Worm (Caenorhabditis elegans) whole organism, L2 larva: Measurements from ENCODE around the gene T01H3.3.
A peak's percentile ranks its signal among the peaks of the same experiment; 100 is the strongest.

ENCODE experiments used
- C34F6.9 ChIP-seq: fragments of 150-350 bp; optimal IDR thresholded peaks from 2 replicates; lab custom pipeline; 2014; ENCODE audit warnings: missing biosample characterization, missing genetic modification characterization
- F13H6.1 ChIP-seq: sonication (generic microtip); optimal IDR thresholded peaks from 2 replicates; lab custom pipeline; 2016; ENCODE audit warnings: missing genetic modification characterization, missing compliant biosample characterization
- R02D3.7 ChIP-seq: fragments of 150-350 bp; optimal IDR thresholded peaks from 2 replicates; lab custom pipeline; 2014; ENCODE audit warnings: missing biosample characterization, missing genetic modification characterization
- ZK546.5 ChIP-seq: sonication (generic microtip); optimal IDR thresholded peaks from 2 replicates; lab custom pipeline; 2017; ENCODE audit warnings: missing biosample characterization, missing genetic modification characterization
- aly-2 ChIP-seq: fragments of 150-350 bp; optimal IDR thresholded peaks from 2 replicates; lab custom pipeline; 2014; ENCODE audit warnings: missing biosample characterization, missing genetic modification characterization
- ama-1 ChIP-seq: fragments of 150-350 bp; optimal IDR thresholded peaks from 2 replicates; lab custom pipeline; 2018; ENCODE audit warnings: inconsistent platforms
- ceh-16 ChIP-seq: fragments of 150-350 bp; optimal IDR thresholded peaks from 2 replicates; lab custom pipeline; 2014; ENCODE audit warnings: missing biosample characterization, missing genetic modification characterization
- ceh-82 ChIP-seq: fragments of 150-350 bp; optimal IDR thresholded peaks from 2 replicates; lab custom pipeline; 2014; ENCODE audit warnings: missing biosample characterization, missing genetic modification characterization
- crh-2 ChIP-seq: sonication (generic microtip); optimal IDR thresholded peaks from 2 replicates; lab custom pipeline; 2017; ENCODE audit warnings: missing biosample characterization, missing genetic modification characterization
- egl-27 ChIP-seq: sonication (generic microtip); optimal IDR thresholded peaks from 3 replicates; lab custom pipeline; 2017; ENCODE audit warnings: missing biosample characterization, missing genetic modification reagents, missing genetic modification characterization
- elt-3 ChIP-seq: sonication (generic microtip); optimal IDR thresholded peaks from 2 replicates; lab custom pipeline; 2017; ENCODE audit warnings: missing biosample characterization, missing genetic modification characterization
- fos-1 ChIP-seq: fragments of 150-350 bp; optimal IDR thresholded peaks from 2 replicates; lab custom pipeline; 2014; ENCODE audit warnings: missing biosample characterization, missing genetic modification characterization
- gmeb-1 ChIP-seq: fragments of 150-350 bp; optimal IDR thresholded peaks from 2 replicates; lab custom pipeline; 2014; ENCODE audit warnings: missing biosample characterization, missing genetic modification characterization
- lin-11 ChIP-seq: fragments of 150-350 bp; sonication (generic microtip); optimal IDR thresholded peaks from 2 replicates; lab custom pipeline; 2014; ENCODE audit warnings: missing biosample characterization, missing genetic modification characterization, inconsistent platforms, mixed read lengths
- lin-13 ChIP-seq: fragments of 150-350 bp; optimal IDR thresholded peaks from 2 replicates; lab custom pipeline; 2014; ENCODE audit warnings: missing biosample characterization, missing genetic modification reagents, missing genetic modification characterization
- lin-39 ChIP-seq: fragments of 150-350 bp; optimal IDR thresholded peaks from 2 replicates; lab custom pipeline; 2014; ENCODE audit warnings: missing biosample characterization, missing genetic modification reagents, missing genetic modification characterization
- lsy-2 ChIP-seq, 2 experiments: fragments of 150-350 bp in 1 of 2; sonication (generic microtip) in 1 of 2; optimal IDR thresholded peaks; 2 replicates each; lab custom pipeline; 2014 to 2017; ENCODE audit warnings: missing biosample characterization in 2 of 2, missing genetic modification characterization in 2 of 2
- mdl-1 ChIP-seq, 2 experiments: fragments of 150-350 bp in 1 of 2; sonication (generic microtip) in 1 of 2; optimal IDR thresholded peaks; 2 replicates each; lab custom pipeline; 2017; ENCODE audit warnings: missing biosample characterization in 2 of 2, missing genetic modification characterization in 2 of 2
- nhr-10 ChIP-seq: sonication (generic microtip); optimal IDR thresholded peaks from 2 replicates; lab custom pipeline; 2017; ENCODE audit warnings: missing biosample characterization, missing genetic modification characterization
- nhr-11 ChIP-seq: fragments of 150-350 bp; optimal IDR thresholded peaks from 2 replicates; lab custom pipeline; 2014; ENCODE audit warnings: missing biosample characterization, missing genetic modification characterization
- nhr-129 ChIP-seq: fragments of 150-350 bp; optimal IDR thresholded peaks from 2 replicates; lab custom pipeline; 2014; ENCODE audit warnings: missing biosample characterization, missing genetic modification characterization
- nhr-21 ChIP-seq: fragments of 150-350 bp; optimal IDR thresholded peaks from 2 replicates; lab custom pipeline; 2014; ENCODE audit warnings: missing biosample characterization, missing genetic modification characterization
- nhr-23 ChIP-seq: fragments of 150-350 bp; optimal IDR thresholded peaks from 2 replicates; lab custom pipeline; 2014; ENCODE audit warnings: missing biosample characterization, missing genetic modification reagents, missing genetic modification characterization
- nhr-237 ChIP-seq: fragments of 150-350 bp; optimal IDR thresholded peaks from 2 replicates; lab custom pipeline; 2014; ENCODE audit warnings: missing biosample characterization, missing genetic modification characterization
- nhr-6 ChIP-seq: fragments of 150-350 bp; optimal IDR thresholded peaks from 2 replicates; lab custom pipeline; 2014; ENCODE audit warnings: missing biosample characterization, missing genetic modification characterization
- nhr-77 ChIP-seq: fragments of 150-350 bp; optimal IDR thresholded peaks from 2 replicates; lab custom pipeline; 2014; ENCODE audit warnings: missing biosample characterization, missing genetic modification characterization
- peb-1 ChIP-seq: fragments of 150-350 bp; optimal IDR thresholded peaks from 2 replicates; lab custom pipeline; 2014; ENCODE audit warnings: missing biosample characterization, missing genetic modification characterization
- sem-4 ChIP-seq: fragments of 150-350 bp; optimal IDR thresholded peaks from 2 replicates; lab custom pipeline; 2014; ENCODE audit warnings: missing biosample characterization, missing genetic modification reagents, missing genetic modification characterization
- sma-3 ChIP-seq: sonication (generic microtip); optimal IDR thresholded peaks from 2 replicates; lab custom pipeline; 2016; ENCODE audit warnings: missing genetic modification reagents, missing genetic modification characterization, missing compliant biosample characterization
- sma-9 ChIP-seq, 2 experiments: fragments of 150-350 bp in 1 of 2; sonication (generic microtip) in 1 of 2; optimal IDR thresholded peaks; 2 replicates each; lab custom pipeline; 2014 to 2016; ENCODE audit warnings: missing genetic modification characterization in 2 of 2, mild to moderate bottlenecking in 1 of 2, missing biosample characterization in 1 of 2, missing compliant biosample characterization in 1 of 2, missing genetic modification reagents in 1 of 2, moderate library complexity in 1 of 2
- unc-39 ChIP-seq: fragments of 150-350 bp; optimal IDR thresholded peaks from 2 replicates; lab custom pipeline; 2014; ENCODE audit warnings: missing biosample characterization, missing genetic modification characterization
- unc-62 ChIP-seq: fragments of 150-350 bp; optimal IDR thresholded peaks from 2 replicates; lab custom pipeline; 2014; ENCODE audit warnings: missing biosample characterization, missing genetic modification reagents, missing genetic modification characterization
- zag-1 ChIP-seq: fragments of 150-350 bp; optimal IDR thresholded peaks from 2 replicates; lab custom pipeline; 2014; ENCODE audit warnings: missing biosample characterization, missing genetic modification characterization
- ztf-1 ChIP-seq: fragments of 200-800 bp; sonication (Bioruptor generic); conservative IDR thresholded peaks from 2 replicates; pipeline ENCODE4 v1.3.6; 2022; ENCODE audit warnings: missing genetic modification characterization, missing compliant biosample characterization
- ztf-11 ChIP-seq: sonication (generic microtip); optimal IDR thresholded peaks from 2 replicates; lab custom pipeline; 2017; ENCODE audit warnings: missing biosample characterization, missing genetic modification characterization

Gene T01H3.3

DNA sequence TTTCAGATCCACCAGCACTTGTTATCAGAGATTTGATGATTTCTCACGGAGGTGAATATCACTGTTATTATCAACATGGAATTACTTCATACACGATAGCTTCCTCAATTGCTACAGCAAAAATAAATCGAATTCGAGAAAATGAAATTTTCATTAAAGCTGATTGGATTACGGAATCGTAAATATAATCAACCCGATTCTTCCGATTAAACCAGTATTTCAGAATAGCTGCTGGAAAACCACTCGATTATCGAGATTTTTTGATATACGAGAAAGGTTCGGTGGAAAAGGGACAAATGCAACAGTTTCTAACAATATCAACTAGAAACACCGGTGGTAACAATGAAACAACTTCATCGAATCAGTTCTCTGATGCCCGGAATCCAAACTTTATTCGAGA lies 28.3 kb upstream of the T01H3.3 start:
- TF ChIP-seq aly-2 (no peak), peb-1 (tag; lab: Kevin White, UChicago) (no peak), nhr-6 (tag; lab: Kevin White, UChicago) (no peak), unc-39 (tag; lab: Kevin White, UChicago) (no peak), R02D3.7 (tag; lab: Kevin White, UChicago) (no peak), lin-39 (tag; lab: Kevin White, UChicago) (no peak), unc-62 (GFP tag; lab: Kevin White, UChicago) (no peak), F13H6.1 (no peak), nhr-77 (tag; lab: Kevin White, UChicago) (no peak), lsy-2 (tag; optimal IDR thresholded peaks at IDR 0.05; lab: Kevin White, UChicago) (no peak), fos-1 (tag; lab: Kevin White, UChicago) (no peak), nhr-10 (tag; lab: Kevin White, UChicago) (no peak), crh-2 (tag; lab: Kevin White, UChicago) (no peak), nhr-11 (tag; lab: Kevin White, UChicago) (no peak)

DNA sequence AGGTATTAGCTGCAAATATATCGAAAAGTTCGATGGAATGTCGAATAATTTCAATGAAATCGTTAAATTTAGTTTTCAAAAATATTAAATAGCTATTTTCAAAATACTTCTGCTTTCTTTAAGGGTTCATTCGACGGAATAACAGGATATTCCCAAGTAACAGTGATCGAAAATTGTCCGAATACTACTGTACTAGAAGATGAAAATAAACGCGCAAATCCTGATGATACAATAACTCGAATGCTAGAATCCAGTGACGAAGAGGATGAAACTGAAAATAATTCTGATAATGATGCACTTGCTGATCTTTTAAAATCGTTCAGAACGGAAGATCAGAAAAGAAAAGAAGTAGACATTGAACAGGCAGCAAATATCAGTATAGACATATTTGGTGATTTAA lies 27.1 kb upstream of the T01H3.3 start:
- TF ChIP-seq unc-39 (tag; lab: Kevin White, UChicago) (no peak), fos-1 (tag; lab: Kevin White, UChicago) (no peak), nhr-21 (tag; lab: Kevin White, UChicago) (no peak)

DNA sequence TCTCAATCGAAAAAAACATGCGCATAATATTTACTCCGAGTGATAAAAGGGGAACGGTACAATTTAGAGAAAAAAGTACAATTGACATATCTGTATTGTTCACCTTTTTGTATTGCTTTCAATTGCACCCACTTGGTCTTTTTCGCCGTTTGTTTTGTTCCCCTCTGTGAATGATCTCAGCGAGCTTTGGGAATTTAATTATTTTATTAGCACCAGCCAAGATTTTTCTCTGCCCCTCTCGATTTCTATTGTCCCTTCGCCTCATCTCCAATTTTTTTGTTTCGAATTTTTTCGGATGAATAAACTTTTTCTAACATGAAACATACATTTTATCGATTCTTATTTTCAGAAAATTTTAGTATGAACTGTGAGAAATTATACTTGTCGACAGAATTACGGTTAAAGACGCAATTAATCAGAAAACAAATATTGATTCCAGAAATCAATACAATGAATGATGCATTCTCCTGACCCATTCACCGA lies 26.5 kb upstream of the T01H3.3 start, which contains the start of gene rev-1:
rev-1 (plus strand) TSS at position 433 of the 483 bp plus-strand sequence.
- TF ChIP-seq lin-13 (no peak), nhr-6 (tag; lab: Kevin White, UChicago) (no peak), nhr-23 (tag; lab: Kevin White, UChicago) (no peak), mdl-1 (tag; optimal IDR thresholded peaks at IDR 0.05; lab: Kevin White, UChicago) (no peak), ZK546.5 (tag; lab: Kevin White, UChicago) (no peak), sma-3 (no peak), ama-1 (lab: Kevin White, UChicago) (no peak), gmeb-1 (tag; lab: Kevin White, UChicago) (no peak), ztf-11 (no peak), ztf-1 (GFP tag; lab: Robert Waterston, UW) (no peak), F13H6.1 (no peak), sma-9 (GFP tag; optimal IDR thresholded peaks at IDR 0.05; lab: Kevin White, UChicago) (no peak), sma-9 (tag; optimal IDR thresholded peaks at IDR 0.05; lab: Kevin White, UChicago) (no peak), nhr-21 (tag; lab: Kevin White, UChicago) (no peak), egl-27 (tag; lab: Kevin White, UChicago) (no peak), C34F6.9 (no peak), nhr-237 (tag; lab: Kevin White, UChicago) (no peak)
- TF ChIP-seq, all 48 proteins: peak for 0

DNA sequence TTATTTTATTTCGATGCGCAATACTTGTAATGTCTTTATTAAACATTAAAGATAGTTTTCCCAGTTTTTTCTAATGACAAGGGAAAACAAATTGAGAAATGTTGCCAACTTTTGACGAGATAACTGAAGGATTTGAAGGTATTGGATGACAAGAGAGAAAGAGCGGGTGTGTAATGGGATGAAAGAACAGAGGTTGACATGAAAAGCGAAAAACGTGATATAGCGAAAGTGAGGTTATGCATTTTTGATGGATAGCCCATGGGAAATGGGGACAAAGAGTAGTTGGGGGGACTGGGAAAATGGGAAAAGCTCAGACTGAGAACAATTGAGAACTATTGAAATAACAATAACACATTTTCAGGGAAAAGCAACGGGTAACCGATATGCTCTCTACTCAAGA lies 21.5 kb upstream of the T01H3.3 start:
- peak; percentile 49 for TF ChIP-seq nhr-129 (tag; lab: Kevin White, UChicago)
- peak in 1 of 2 experiments; percentile 24 for TF ChIP-seq lsy-2 (tag; optimal IDR thresholded peaks at IDR 0.05; lab: Kevin White, UChicago)
- no peak for TF ChIP-seq sma-9 (GFP tag; optimal IDR thresholded peaks at IDR 0.05; lab: Kevin White, UChicago)
- no peak for TF ChIP-seq sma-9 (tag; optimal IDR thresholded peaks at IDR 0.05; lab: Kevin White, UChicago)
- TF ChIP-seq zag-1: no peak
- peak; percentile 28 for TF ChIP-seq C34F6.9
- TF ChIP-seq, all 48 proteins: peak for 3

DNA sequence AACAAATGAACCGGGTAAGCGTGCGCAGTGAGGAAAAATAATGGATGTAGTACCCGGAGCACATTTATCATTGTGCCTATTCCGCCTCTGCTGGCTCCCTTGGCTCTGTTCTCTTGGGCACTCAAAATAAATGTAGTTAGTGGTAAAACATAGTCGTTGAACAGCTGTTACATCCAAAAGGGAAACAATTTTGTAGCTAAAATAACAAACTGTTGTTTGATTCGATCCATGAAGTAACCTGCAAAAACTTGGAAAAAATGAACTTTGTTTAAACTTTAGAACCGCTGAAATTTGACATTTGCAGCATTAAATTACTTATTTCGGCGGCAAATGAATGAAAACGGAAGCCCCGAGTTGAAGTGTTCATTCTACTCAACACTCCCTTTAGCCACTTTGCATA lies 20.0 kb upstream of the T01H3.3 start:
- TF ChIP-seq F13H6.1 (no peak), nhr-10 (tag; lab: Kevin White, UChicago) (no peak), lin-11 (no peak), ama-1 (lab: Kevin White, UChicago) (no peak), elt-3 (tag; lab: Kevin White, UChicago) (no peak), ceh-82 (tag; lab: Kevin White, UChicago) (no peak), sma-9 (GFP tag; optimal IDR thresholded peaks at IDR 0.05; lab: Kevin White, UChicago) (peak; percentile 13), sma-9 (tag; optimal IDR thresholded peaks at IDR 0.05; lab: Kevin White, UChicago) (no peak), sem-4 (tag; lab: Kevin White, UChicago) (no peak), ceh-16 (no peak)
